Worm (Caenorhabditis elegans) whole organism, L1 larva: ENCODE data around the gene uig-1.

Experiments used
- C16A3.4 ChIP-seq: fragments of 150-350 bp; optimal IDR thresholded peaks from 2 replicates; lab custom pipeline; 2014; ENCODE audit warnings: missing biosample characterization, missing genetic modification characterization
- F16B12.6 ChIP-seq: fragments of 150-350 bp; optimal IDR thresholded peaks from 2 replicates; lab custom pipeline; 2014; ENCODE audit warnings: missing biosample characterization, missing genetic modification characterization
- alr-1 ChIP-seq: fragments of 200-800 bp; sonication (Bioruptor generic); optimal IDR thresholded peaks from 2 replicates; lab custom pipeline; 2018; ENCODE audit warnings: borderline replicate concordance, mild to moderate bottlenecking, missing genetic modification characterization, missing compliant biosample characterization
- ama-1 ChIP-seq: fragments of 150-350 bp; optimal IDR thresholded peaks from 2 replicates; lab custom pipeline; 2014
- blmp-1 ChIP-seq: fragments of 150-350 bp; optimal IDR thresholded peaks from 2 replicates; lab custom pipeline; 2014; ENCODE audit warnings: missing biosample characterization, missing genetic modification characterization
- ceh-63 ChIP-seq: fragments of 200-800 bp; sonication (Bioruptor generic); optimal IDR thresholded peaks from 2 replicates; lab custom pipeline; 2018; ENCODE audit warnings: mild to moderate bottlenecking, missing genetic modification characterization, missing compliant biosample characterization
- ceh-88 ChIP-seq: fragments of 200-800 bp; sonication (Bioruptor generic); IDR thresholded peaks from 2 replicates; pipeline ENCODE4 v1.3.6; 2022; ENCODE audit warnings: missing genetic modification characterization, missing compliant biosample characterization
- egl-27 ChIP-seq, 2 experiments: fragments of 150-350 bp in 1 of 2; sonication (generic microtip); optimal IDR thresholded peaks; 3 replicates each; lab custom pipeline; 2017 to 2018; ENCODE audit warnings: missing biosample characterization in 2 of 2, missing genetic modification characterization in 2 of 2, missing genetic modification reagents in 2 of 2
- elt-2 ChIP-seq: sonication (generic microtip); optimal IDR thresholded peaks from 2 replicates; lab custom pipeline; 2016; ENCODE audit warnings: missing genetic modification characterization, mild to moderate bottlenecking, inconsistent platforms, missing compliant biosample characterization, missing genetic modification reagents
- fos-1 ChIP-seq: fragments of 150-350 bp; optimal IDR thresholded peaks from 2 replicates; lab custom pipeline; 2014; ENCODE audit warnings: missing biosample characterization, missing genetic modification characterization
- grh-1 ChIP-seq: fragments of 200-800 bp; sonication (Bioruptor generic); IDR thresholded peaks from 2 replicates; pipeline ENCODE4 v1.3.6; 2022; ENCODE audit warnings: missing genetic modification reagents, missing genetic modification characterization, missing compliant biosample characterization
- irx-1 ChIP-seq: sonication (generic microtip); optimal IDR thresholded peaks from 2 replicates; lab custom pipeline; 2016; ENCODE audit warnings: missing genetic modification characterization, missing compliant biosample characterization
- isw-1 ChIP-seq: fragments of 200-800 bp; sonication (Bioruptor generic); IDR thresholded peaks from 2 replicates; pipeline ENCODE4 v1.3.6; 2022; ENCODE audit warnings: missing genetic modification characterization, missing compliant biosample characterization
- jun-1 ChIP-seq: fragments of 150-350 bp; optimal IDR thresholded peaks from 2 replicates; lab custom pipeline; 2014; ENCODE audit warnings: missing biosample characterization, missing genetic modification reagents, missing genetic modification characterization
- lin-14 ChIP-seq: fragments of 200-800 bp; sonication (Bioruptor generic); optimal IDR thresholded peaks from 2 replicates; lab custom pipeline; 2018; ENCODE audit warnings: mild to moderate bottlenecking, missing genetic modification characterization, moderate library complexity, missing compliant biosample characterization
- lin-35 ChIP-seq, 2 experiments: fragments of 150-350 bp; optimal IDR thresholded peaks; 2 replicates each; lab custom pipeline; 2014; ENCODE audit warnings: missing biosample characterization in 2 of 2, missing genetic modification characterization in 2 of 2, missing genetic modification reagents in 2 of 2
- lir-3 ChIP-seq: sonication (generic microtip); optimal IDR thresholded peaks from 2 replicates; lab custom pipeline; 2016; ENCODE audit warnings: mild to moderate bottlenecking, missing genetic modification characterization, moderate library complexity, missing compliant biosample characterization; ENCODE audit not compliant: poor library complexity
- mef-2 ChIP-seq: fragments of 150-350 bp; optimal IDR thresholded peaks from 2 replicates; lab custom pipeline; 2014; ENCODE audit warnings: missing biosample characterization, missing genetic modification characterization
- mep-1 ChIP-seq: fragments of 150-350 bp; optimal IDR thresholded peaks from 2 replicates; lab custom pipeline; 2014; ENCODE audit warnings: missing biosample characterization, missing genetic modification characterization
- nhr-19 ChIP-seq: fragments of 200-800 bp; sonication (Bioruptor generic); conservative IDR thresholded peaks from 2 replicates; pipeline ENCODE4 v1.3.6; 2022; ENCODE audit warnings: missing genetic modification characterization, missing compliant biosample characterization
- nhr-20 ChIP-seq: sonication (generic microtip); optimal IDR thresholded peaks from 2 replicates; lab custom pipeline; 2016; ENCODE audit warnings: mild to moderate bottlenecking, missing genetic modification characterization, missing compliant biosample characterization
- nhr-71 ChIP-seq: sonication (generic microtip); optimal IDR thresholded peaks from 2 replicates; lab custom pipeline; 2016; ENCODE audit warnings: mild to moderate bottlenecking, missing genetic modification characterization, moderate library complexity, missing compliant biosample characterization
- nhr-84 ChIP-seq: sonication (generic microtip); optimal IDR thresholded peaks from 2 replicates; lab custom pipeline; 2017; ENCODE audit warnings: missing biosample characterization, missing genetic modification characterization
- nhr-85 ChIP-seq: sonication (generic microtip); peaks from one replicate; lab custom pipeline; 2016; ENCODE audit warnings: missing genetic modification characterization, inconsistent platforms, missing compliant biosample characterization
- pax-3 ChIP-seq: fragments of 200-800 bp; sonication (Bioruptor generic); optimal IDR thresholded peaks from 2 replicates; lab custom pipeline; 2018; ENCODE audit warnings: mild to moderate bottlenecking, missing genetic modification characterization, moderate library complexity, missing compliant biosample characterization
- rnt-1 ChIP-seq: sonication (generic microtip); optimal IDR thresholded peaks from 2 replicates; lab custom pipeline; 2016; ENCODE audit warnings: mild to moderate bottlenecking, missing genetic modification characterization, moderate library complexity, missing compliant biosample characterization
- snpc-4 ChIP-seq: fragments of 150-350 bp; optimal IDR thresholded peaks from 2 replicates; lab custom pipeline; 2014; ENCODE audit warnings: missing biosample characterization, missing genetic modification characterization
- tbx-2 ChIP-seq: sonication (generic microtip); optimal IDR thresholded peaks from 2 replicates; lab custom pipeline; 2016; ENCODE audit warnings: missing genetic modification characterization, missing compliant biosample characterization
- tlp-1 ChIP-seq: fragments of 150-350 bp; optimal IDR thresholded peaks from 2 replicates; lab custom pipeline; 2014; ENCODE audit warnings: missing biosample characterization, missing genetic modification characterization
- unc-98 ChIP-seq: fragments of 200-800 bp; sonication (Bioruptor generic); IDR thresholded peaks from 2 replicates; pipeline ENCODE4 v1.3.6; 2022; ENCODE audit warnings: missing genetic modification characterization, missing compliant biosample characterization
- vab-15 ChIP-seq: sonication (generic microtip); optimal IDR thresholded peaks from 2 replicates; lab custom pipeline; 2017; ENCODE audit warnings: missing genotype, mild to moderate bottlenecking, missing genetic modification characterization, missing compliant biosample characterization
- xbp-1 ChIP-seq: sonication (generic microtip); optimal IDR thresholded peaks from 2 replicates; lab custom pipeline; 2016; ENCODE audit warnings: missing genetic modification characterization, missing compliant biosample characterization
- ztf-11 ChIP-seq, 2 experiments: sonication (generic microtip); optimal IDR thresholded peaks; 2 replicates each; lab custom pipeline; 2016 to 2017; ENCODE audit warnings: missing genetic modification characterization in 2 of 2, missing biosample characterization in 1 of 2, missing compliant biosample characterization in 1 of 2
- ztf-4 ChIP-seq: fragments of 150-350 bp; optimal IDR thresholded peaks from 2 replicates; lab custom pipeline; 2014; ENCODE audit warnings: missing biosample characterization, missing genetic modification characterization

The uig-1 gene

DNA sequence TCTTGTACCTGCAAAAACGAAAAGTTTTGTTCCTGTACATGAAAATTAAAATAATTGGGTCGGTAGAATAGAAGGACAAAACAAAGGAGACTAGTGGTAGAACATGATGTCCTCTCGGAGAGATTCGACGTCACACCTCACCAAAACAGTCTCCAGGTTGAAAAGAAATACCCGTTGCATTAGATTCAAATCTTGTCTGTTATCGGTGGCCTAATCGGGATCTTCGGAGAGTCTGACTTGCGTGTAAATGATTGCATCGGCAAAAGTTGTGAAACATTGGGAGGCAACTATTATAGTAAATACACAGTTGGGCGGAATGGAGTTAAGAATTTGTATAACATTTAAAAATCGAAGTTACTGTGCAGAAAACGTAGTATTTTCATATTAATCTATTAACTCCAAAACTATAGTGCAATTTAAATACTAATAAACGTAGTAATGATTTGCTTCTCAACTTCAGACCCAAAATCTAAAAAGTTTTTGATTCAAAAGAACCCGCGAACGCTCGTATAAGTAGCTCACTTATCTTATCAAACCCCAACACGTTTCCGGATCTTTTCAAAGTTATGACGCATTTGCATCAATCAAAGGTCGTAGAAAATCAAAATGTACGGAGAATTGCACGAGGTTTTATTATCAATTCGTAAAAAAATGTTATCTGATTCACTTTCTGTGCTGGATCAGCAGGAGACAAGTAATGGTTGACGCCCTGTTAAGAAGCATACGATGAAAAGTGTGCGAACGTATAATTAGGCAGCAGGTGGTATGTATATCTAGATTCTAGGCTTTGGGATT lies 37.8 kb upstream of the uig-1 start, which contains the start of gene nhr-168:
Gene nhr-168, minus strand, starts transcription at position 486 of the 795 bp plus-strand sequence.
- TF ChIP-seq rnt-1 (peak; percentile 12), C16A3.4 (tag; lab: Kevin White, UChicago) (no peak), isw-1 (GFP tag; lab: Robert Waterston, UW) (no peak), grh-1 (GFP tag; lab: Robert Waterston, UW) (peak; percentile 41), lin-14 (peak; percentile 68), elt-2 (tag; lab: Kevin White, UChicago) (peak; percentile 72), vab-15 (tag; lab: Kevin White, UChicago) (no peak), nhr-85 (tag; lab: Kevin White, UChicago) (peak; percentile 88), pax-3 (tag; lab: Kevin White, UChicago) (peak; percentile 39), blmp-1 (tag; lab: Kevin White, UChicago) (peak; percentile 38), egl-27 (tag; optimal IDR thresholded peaks at IDR 0.05; lab: Kevin White, UChicago) (no peak), nhr-20 (tag; lab: Kevin White, UChicago) (peak; percentile 5), nhr-71 (no peak)

DNA sequence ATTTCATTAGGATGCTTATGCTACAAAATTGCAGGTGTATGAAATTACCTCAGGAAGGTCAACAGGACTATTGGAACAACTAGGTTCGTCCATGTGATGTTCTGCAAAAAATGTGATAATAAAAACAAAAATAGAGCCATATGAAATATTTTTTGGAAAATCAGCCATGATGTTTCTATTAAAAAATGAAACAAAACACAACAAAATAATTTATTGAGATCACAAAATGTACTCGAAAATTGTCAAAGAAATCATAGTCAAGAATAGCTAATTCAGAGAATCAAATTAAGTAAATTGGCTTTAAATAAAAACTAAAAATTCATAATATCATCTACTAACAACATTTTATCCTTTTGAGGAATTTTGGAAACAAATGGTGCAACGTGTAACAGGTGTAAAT lies 35.1 kb upstream of the uig-1 start, which contains the start of gene nhr-129:
Gene nhr-129, minus strand, starts transcription at position 101 of the 400 bp plus-strand sequence.
- no peak for TF ChIP-seq nhr-20 (tag; lab: Kevin White, UChicago)
- TF ChIP-seq ama-1 (lab: Kevin White, UChicago) = no peak
- TF ChIP-seq irx-1 = no peak
- TF ChIP-seq tbx-2 (tag; lab: Kevin White, UChicago) = no peak
- TF ChIP-seq snpc-4 (tag; lab: Kevin White, UChicago) = no peak
- no peak for TF ChIP-seq F16B12.6 (tag; lab: Kevin White, UChicago)
- no peak for TF ChIP-seq mef-2 (tag; lab: Kevin White, UChicago)

DNA sequence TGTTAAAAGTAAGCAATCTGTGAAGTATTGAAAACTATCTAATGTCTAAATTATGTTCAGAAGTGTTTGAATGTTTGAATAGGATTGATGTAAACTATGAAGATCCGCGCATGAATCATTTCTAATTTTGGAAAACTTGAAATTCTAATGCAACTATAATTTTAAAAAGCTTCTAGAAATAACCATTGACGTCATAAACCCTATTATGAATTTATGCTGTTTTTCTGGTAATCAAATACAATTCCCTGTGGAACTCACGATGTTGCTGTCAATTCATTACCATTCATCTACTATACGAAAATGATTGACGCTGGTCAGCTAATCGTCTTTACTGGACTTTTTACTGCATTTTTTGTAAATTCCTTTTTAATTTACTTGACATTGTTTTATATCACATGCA lies 31.7 kb upstream of the uig-1 start, which contains the start of gene str-37:
Gene str-37, plus strand, starts transcription at position 301 of the 400 bp plus-strand sequence.
- TF ChIP-seq ama-1 (lab: Kevin White, UChicago) = no peak
- no peak for TF ChIP-seq lin-35 (GFP tag; optimal IDR thresholded peaks at IDR 0.05; lab: Kevin White, UChicago)
- TF ChIP-seq ceh-63 (GFP tag; lab: Kevin White, UChicago) = no peak
- TF ChIP-seq fos-1 = no peak
- TF ChIP-seq mep-1 (tag; lab: Kevin White, UChicago) = no peak
- TF ChIP-seq unc-98 (GFP tag; lab: Robert Waterston, UW) = no peak
- no peak for TF ChIP-seq tlp-1 (tag; lab: Kevin White, UChicago)
- TF ChIP-seq lir-3 (tag; lab: Kevin White, UChicago) = no peak
- TF ChIP-seq tbx-2 (tag; lab: Kevin White, UChicago) = no peak
- TF ChIP-seq lin-14 = no peak
- no peak for TF ChIP-seq ztf-4
- no peak for TF ChIP-seq alr-1 (tag; lab: Kevin White, UChicago)
- no peak for TF ChIP-seq nhr-84 (tag; lab: Kevin White, UChicago)
- no peak for TF ChIP-seq jun-1 (tag; lab: Kevin White, UChicago)
- TF ChIP-seq xbp-1 (tag; lab: Kevin White, UChicago) = no peak
- no peak for TF ChIP-seq ztf-11 (tag; optimal IDR thresholded peaks at IDR 0.05; lab: Kevin White, UChicago)
- TF ChIP-seq nhr-19 (GFP tag; lab: Robert Waterston, UW) = no peak
- TF ChIP-seq ceh-88 (GFP tag; lab: Robert Waterston, UW) = no peak
- no peak for TF ChIP-seq pax-3 (tag; lab: Kevin White, UChicago)
- TF ChIP-seq, all 84 proteins: peak for 0
